Worm (Caenorhabditis elegans) whole organism, midembryonic: ENCODE measurements around the gene sru-24.

ENCODE experiments used
- T22C8.4 ChIP-seq: fragments of 200-800 bp; sonication (Bioruptor generic); IDR thresholded peaks from 2 replicates; pipeline ENCODE4 v1.3.6; 2022; ENCODE audit warnings: missing genetic modification characterization, missing compliant biosample characterization
- cog-1 ChIP-seq: sonication (generic microtip); optimal IDR thresholded peaks from 2 replicates; lab custom pipeline; 2016; ENCODE audit warnings: missing genetic modification characterization, missing compliant biosample characterization
- flt-1 ChIP-seq: fragments of 200-800 bp; sonication (Bioruptor generic); IDR thresholded peaks from 2 replicates; pipeline ENCODE4 v1.3.6; 2022; ENCODE audit warnings: missing genetic modification characterization, missing compliant biosample characterization
- klf-2 ChIP-seq: fragments of 200-800 bp; sonication (Bioruptor generic); conservative IDR thresholded peaks from 2 replicates; pipeline ENCODE4 v1.3.6; 2022; ENCODE audit warnings: missing genetic modification reagents, missing genetic modification characterization, missing compliant biosample characterization
- med-1 ChIP-seq: sonication (generic microtip); optimal IDR thresholded peaks from 2 replicates; lab custom pipeline; 2017; ENCODE audit warnings: missing genetic modification characterization, mild to moderate bottlenecking, missing compliant biosample characterization, antibody characterized with exemption, missing genetic modification reagents; ENCODE audit not compliant: insufficient read depth
- ref-1 ChIP-seq: fragments of 200-800 bp; sonication (Bioruptor generic); conservative IDR thresholded peaks from 2 replicates; pipeline ENCODE4 v1.3.6; 2022; ENCODE audit warnings: missing genetic modification reagents, missing genetic modification characterization, missing compliant biosample characterization
- tab-1 ChIP-seq: fragments of 200-800 bp; sonication (Bioruptor generic); IDR thresholded peaks from 2 replicates; pipeline ENCODE4 v1.3.6; 2022; ENCODE audit warnings: missing genetic modification characterization, missing compliant biosample characterization
- ztf-23 ChIP-seq: fragments of 200-800 bp; sonication (Bioruptor generic); IDR thresholded peaks from 2 replicates; pipeline ENCODE4 v1.3.6; 2022; ENCODE audit warnings: missing genetic modification reagents, missing genetic modification characterization, missing compliant biosample characterization
- ztf-29 ChIP-seq: fragments of 200-800 bp; sonication (Bioruptor generic); IDR thresholded peaks from 2 replicates; pipeline ENCODE4 v1.3.6; 2022; ENCODE audit warnings: missing genetic modification reagents, missing genetic modification characterization, missing compliant biosample characterization

sru-24 gene

DNA sequence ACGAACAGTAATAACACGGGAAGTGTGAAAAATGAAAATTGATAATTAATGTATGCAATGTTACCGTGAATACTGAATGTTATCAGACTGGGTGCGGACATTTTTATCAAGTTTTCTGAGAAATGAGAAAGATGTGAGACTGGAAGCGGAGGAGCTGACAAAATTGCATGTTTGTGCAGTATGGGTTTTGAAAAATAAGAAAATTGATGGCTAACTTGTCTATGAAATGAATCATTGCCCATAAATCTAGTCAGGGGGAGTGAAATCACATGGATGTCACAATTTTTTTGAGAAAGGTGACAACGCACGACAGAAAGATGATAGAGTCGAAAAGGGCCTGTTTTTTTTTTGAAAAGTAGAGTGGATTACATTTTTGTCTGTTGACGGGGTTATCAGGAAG is at the start of gene sru-24:
Gene sru-24 (minus strand): TSS at position 101 of the 400 bp plus-strand sequence.
- no peak for TF ChIP-seq ztf-29 (GFP tag; lab: Robert Waterston, UW)
- no peak for TF ChIP-seq cog-1 (tag; lab: Kevin White, UChicago)
- TF ChIP-seq ztf-23 (GFP tag; lab: Robert Waterston, UW): no peak
- TF ChIP-seq flt-1 (GFP tag; lab: Robert Waterston, UW): no peak

DNA sequence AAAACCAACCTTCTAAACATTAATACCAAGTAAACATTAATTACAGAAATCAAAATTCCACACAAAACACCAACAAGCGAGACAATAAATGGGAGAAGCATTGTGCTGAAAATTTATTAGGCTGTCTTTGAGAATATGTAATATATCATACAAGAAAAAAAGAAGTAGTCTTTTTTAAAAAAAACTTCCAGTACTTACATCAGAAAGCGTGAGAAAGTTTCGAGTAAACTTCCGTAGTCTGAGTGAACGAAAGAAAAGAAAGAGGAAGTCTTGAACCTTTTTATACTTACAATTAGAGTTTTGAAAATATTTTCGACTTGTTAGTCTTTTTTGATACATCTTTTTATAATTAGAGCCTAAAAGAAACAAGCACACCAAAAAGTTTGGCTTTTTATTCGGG is 48.5 kb upstream of the sru-24 start, which contains the start of gene srbc-40:
Gene srbc-40 (minus strand): TSS at position 101 of the 400 bp plus-strand sequence.
- no peak for TF ChIP-seq med-1 (GFP tag; lab: Kevin White, UChicago)

DNA sequence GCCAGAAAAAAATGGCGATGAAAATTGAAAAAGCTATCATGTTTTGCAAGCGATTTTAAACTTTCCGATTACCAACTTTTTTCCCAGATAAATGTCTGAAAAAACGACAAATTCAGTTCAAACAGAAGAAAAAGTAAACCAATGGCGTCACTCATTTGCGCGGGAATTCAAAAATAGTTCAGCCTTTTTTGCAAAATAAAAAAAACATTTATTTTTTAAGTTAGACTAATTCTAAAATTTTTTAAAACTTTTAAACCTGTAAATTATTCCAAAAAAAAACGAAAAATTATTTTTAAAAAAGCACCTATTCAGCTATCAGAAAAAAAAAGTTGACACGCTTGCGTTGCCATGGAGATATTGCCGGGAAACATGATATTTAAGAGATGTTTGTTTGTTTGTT is 41.6 kb upstream of the sru-24 start, which contains the start of gene cyp-33C11:
Gene cyp-33C11 (minus strand): TSS at position 101 of the 400 bp plus-strand sequence.
- TF ChIP-seq ref-1 (GFP tag; lab: Robert Waterston, UW) (no peak), flt-1 (GFP tag; lab: Robert Waterston, UW) (no peak)

DNA sequence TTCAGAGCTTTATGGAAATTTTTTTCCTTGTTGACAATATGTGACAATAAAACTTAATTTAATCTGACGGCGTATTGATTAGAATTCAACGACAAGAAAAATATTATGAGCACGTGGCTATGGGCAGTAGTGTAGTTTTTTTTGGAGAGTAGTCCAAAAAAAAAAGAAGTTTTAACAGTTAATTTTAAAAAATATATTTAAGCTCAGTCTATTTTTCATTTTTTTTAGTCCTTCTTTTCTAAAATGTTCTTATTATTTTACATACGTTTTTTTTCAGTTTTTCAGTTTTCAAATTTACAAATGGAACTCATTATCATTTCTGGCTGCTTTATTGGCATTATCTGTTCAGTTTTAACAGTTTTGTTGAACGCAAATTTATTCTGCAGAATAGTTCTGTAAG is 37.6 kb upstream of the sru-24 start, which contains the start of gene srbc-39:
Gene srbc-39 (plus strand): TSS at position 301 of the 400 bp plus-strand sequence.
- no peak for TF ChIP-seq klf-2
- TF ChIP-seq cog-1 (tag; lab: Kevin White, UChicago): no peak
- no peak for TF ChIP-seq flt-1 (GFP tag; lab: Robert Waterston, UW)
- no peak for TF ChIP-seq med-1 (GFP tag; lab: Kevin White, UChicago)
- TF ChIP-seq T22C8.4 (GFP tag; lab: Robert Waterston, UW): no peak
- TF ChIP-seq ref-1 (GFP tag; lab: Robert Waterston, UW): no peak
- no peak for TF ChIP-seq tab-1 (GFP tag; lab: Robert Waterston, UW)
- TF ChIP-seq ztf-23 (GFP tag; lab: Robert Waterston, UW): no peak
- no peak for TF ChIP-seq ztf-29 (GFP tag; lab: Robert Waterston, UW)

DNA sequence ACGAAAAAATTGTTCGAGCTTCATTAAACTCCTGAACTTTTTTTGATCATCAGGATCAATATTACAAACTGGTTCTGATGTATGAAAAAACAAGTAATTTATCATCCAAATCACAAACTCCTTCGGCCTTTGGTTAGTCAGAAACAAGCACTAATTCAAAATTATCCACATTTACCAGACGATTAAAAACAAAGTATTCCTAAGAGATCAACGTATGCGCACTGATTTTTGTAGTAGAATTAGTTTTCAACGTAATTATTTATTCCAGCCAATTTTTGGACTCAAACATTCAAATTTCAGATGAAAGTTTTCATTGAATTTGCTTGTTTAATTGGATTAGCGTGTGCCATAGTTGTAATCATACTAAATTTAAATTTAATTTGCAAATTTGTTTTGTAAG is 35.7 kb upstream of the sru-24 start, which contains the start of gene srbc-38:
Gene srbc-38 (plus strand): TSS at position 301 of the 400 bp plus-strand sequence.
- no peak for TF ChIP-seq klf-2

DNA sequence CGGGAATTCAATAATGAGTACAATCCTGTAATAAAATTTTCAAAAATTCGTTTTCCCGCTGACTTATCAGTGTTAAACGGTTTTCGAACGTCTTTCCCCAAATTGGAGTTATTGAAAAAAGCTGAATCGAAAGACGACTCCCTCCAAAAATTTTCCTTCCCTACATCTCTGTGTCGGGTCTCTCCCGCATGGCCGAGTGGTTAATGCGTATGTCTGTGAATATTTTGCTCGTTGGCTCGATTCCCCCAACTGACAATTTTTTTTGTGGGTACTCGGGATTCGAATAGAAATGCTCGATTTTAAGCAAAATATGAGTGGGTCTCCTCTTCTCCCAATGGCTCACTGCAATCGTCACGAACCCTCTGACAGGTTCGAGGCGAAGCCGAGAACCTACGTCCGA is 35.2 kb upstream of the sru-24 start:
- TF ChIP-seq flt-1 (GFP tag; lab: Robert Waterston, UW) (peak; percentile 66; the same call in 1 of the 2 replicates), ztf-23 (GFP tag; lab: Robert Waterston, UW) (peak; percentile 68; the same call in 1 of the 2 replicates), ref-1 (GFP tag; lab: Robert Waterston, UW) (peak; percentile 69)

DNA sequence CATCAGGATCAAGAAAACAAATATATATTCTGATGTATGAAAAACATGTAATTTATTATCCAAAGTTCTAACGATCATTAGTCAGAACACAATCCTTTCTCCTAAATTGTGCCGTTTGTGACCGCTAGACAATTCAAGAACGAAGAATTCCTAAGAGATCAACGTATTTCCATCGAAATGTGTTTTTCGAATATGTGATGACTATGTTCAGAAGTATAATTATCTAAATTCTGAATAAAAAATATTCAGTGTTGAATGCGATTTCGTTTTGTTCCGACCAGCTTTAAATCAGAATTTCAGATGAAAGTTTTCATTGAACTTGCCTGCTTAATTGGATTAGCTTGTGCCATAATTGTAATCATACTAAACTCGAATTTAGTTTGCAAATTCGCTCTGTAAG is 31.0 kb upstream of the sru-24 start, which contains the start of gene srbc-37:
Gene srbc-37 (plus strand): TSS at position 301 of the 400 bp plus-strand sequence.
- TF ChIP-seq ref-1 (GFP tag; lab: Robert Waterston, UW): no peak
- no peak for TF ChIP-seq cog-1 (tag; lab: Kevin White, UChicago)
- TF ChIP-seq T22C8.4 (GFP tag; lab: Robert Waterston, UW): no peak
- TF ChIP-seq ztf-29 (GFP tag; lab: Robert Waterston, UW): no peak
- no peak for TF ChIP-seq tab-1 (GFP tag; lab: Robert Waterston, UW)
- TF ChIP-seq ztf-23 (GFP tag; lab: Robert Waterston, UW): no peak
- TF ChIP-seq med-1 (GFP tag; lab: Kevin White, UChicago): no peak
- TF ChIP-seq klf-2: no peak
- TF ChIP-seq flt-1 (GFP tag; lab: Robert Waterston, UW): no peak

DNA sequence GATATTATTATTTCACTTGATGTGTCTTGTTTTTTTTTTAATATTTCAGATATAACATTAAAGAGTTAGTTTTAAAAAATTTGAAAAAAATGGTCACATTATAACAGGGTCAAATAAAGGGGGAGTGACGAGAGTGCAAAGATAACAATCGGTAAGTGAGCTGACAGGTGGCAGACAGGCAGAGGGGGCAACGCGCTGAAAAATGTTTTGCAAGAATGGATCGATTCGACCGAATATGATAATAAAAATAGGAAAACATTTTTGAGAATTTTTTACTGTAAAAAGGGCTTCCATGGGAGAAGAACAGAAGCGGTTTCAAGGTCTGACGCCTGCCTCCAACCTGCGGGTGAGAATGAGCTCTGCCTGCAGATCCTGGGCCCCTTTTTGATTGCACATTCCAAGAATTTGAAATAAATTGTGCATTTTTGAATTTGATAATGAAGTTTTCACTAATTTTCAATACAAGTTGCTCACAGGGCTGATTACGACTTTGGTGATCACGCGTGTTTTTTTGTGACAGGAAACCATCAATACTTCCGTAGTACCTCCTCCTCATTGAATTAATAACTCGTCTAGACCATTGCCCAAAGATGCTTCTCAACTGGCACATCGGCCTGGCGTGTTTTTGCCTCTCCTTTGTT is 28.4 kb upstream of the sru-24 start, which contains the start of the genes ugt-29 and srx-5:
Gene ugt-29 (minus strand): TSS at position 101 of the 641 bp plus-strand sequence.
Gene srx-5 (plus strand): TSS at position 591 of the 641 bp plus-strand sequence.
- TF ChIP-seq med-1 (GFP tag; lab: Kevin White, UChicago) (no peak), tab-1 (GFP tag; lab: Robert Waterston, UW) (no peak), ztf-29 (GFP tag; lab: Robert Waterston, UW) (no peak), klf-2 (no peak), T22C8.4 (GFP tag; lab: Robert Waterston, UW) (no peak), ref-1 (GFP tag; lab: Robert Waterston, UW) (no peak), ztf-23 (GFP tag; lab: Robert Waterston, UW) (no peak), cog-1 (tag; lab: Kevin White, UChicago) (no peak)

DNA sequence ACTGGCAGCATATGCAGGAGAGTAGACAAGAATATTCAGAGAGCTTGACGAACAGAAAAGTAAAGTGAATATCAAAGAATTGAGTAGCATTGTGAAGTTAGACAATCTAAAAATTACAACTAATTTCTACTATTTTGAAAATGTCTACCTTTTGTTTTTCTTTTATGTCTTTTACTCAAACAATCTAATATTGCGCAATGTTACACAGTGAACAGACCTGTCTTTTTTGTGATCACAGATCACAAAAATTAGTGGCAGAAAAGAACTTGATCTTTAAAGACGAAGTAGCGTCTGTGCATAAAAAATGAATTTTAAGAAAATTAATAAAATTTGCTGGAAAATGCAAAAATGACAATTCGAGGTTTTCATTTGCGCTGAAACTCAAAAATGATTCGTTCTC is 27.8 kb upstream of the sru-24 start:
- no peak for TF ChIP-seq T22C8.4 (GFP tag; lab: Robert Waterston, UW)
- TF ChIP-seq tab-1 (GFP tag; lab: Robert Waterston, UW): no peak
- no peak for TF ChIP-seq klf-2
- TF ChIP-seq ztf-29 (GFP tag; lab: Robert Waterston, UW): no peak
- no peak for TF ChIP-seq ztf-23 (GFP tag; lab: Robert Waterston, UW)
- TF ChIP-seq flt-1 (GFP tag; lab: Robert Waterston, UW): no peak
- TF ChIP-seq cog-1 (tag; lab: Kevin White, UChicago): no peak
- TF ChIP-seq med-1 (GFP tag; lab: Kevin White, UChicago): no peak
- no peak for TF ChIP-seq ref-1 (GFP tag; lab: Robert Waterston, UW)

DNA sequence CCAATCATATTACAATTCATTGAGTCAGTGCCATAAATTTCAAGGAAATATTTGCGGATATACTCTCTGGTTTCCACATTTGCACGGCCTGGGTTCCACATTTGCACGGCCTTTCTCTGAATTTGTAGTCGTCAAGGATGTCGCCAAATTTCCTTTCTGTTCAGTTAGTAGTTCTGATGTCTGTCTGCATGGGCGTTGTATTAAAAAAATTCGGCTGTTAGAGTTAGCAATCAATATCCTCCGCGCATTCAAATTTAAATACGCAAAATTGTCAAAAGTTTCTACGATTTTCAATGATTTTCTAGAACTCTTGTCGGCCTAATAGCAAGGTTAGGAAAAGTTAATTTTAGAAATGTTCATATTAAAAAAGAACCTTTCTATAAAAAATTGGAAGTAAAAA is 24.7 kb upstream of the sru-24 start, which contains the start of gene srj-52:
Gene srj-52 (minus strand): TSS at position 101 of the 400 bp plus-strand sequence.
- TF ChIP-seq tab-1 (GFP tag; lab: Robert Waterston, UW): no peak
- no peak for TF ChIP-seq klf-2
- no peak for TF ChIP-seq ztf-29 (GFP tag; lab: Robert Waterston, UW)
- TF ChIP-seq cog-1 (tag; lab: Kevin White, UChicago): no peak
- no peak for TF ChIP-seq med-1 (GFP tag; lab: Kevin White, UChicago)
- no peak for TF ChIP-seq T22C8.4 (GFP tag; lab: Robert Waterston, UW)
- TF ChIP-seq flt-1 (GFP tag; lab: Robert Waterston, UW): no peak
- TF ChIP-seq ztf-23 (GFP tag; lab: Robert Waterston, UW): no peak
- no peak for TF ChIP-seq ref-1 (GFP tag; lab: Robert Waterston, UW)
